Fruit fly (Drosophila melanogaster) whole organism, prepupa: ENCODE results near the gene CG14079.
A peak's percentile ranks its signal among the peaks of the same experiment; 100 is the strongest.

Experiments
- Blimp-1 ChIP-seq: fragments of 200-800 bp; sonication (Bioruptor generic); optimal IDR thresholded peaks from 3 replicates; lab custom pipeline; 2017; ENCODE audit warnings: missing biosample characterization, missing genetic modification characterization, mild to moderate bottlenecking, moderate library complexity, missing genetic modification reagents
- CG10669 ChIP-seq: fragments of 200-800 bp; sonication (Bioruptor generic); optimal IDR thresholded peaks from 3 replicates; lab custom pipeline; 2018; ENCODE audit warnings: missing biosample characterization, mild to moderate bottlenecking, missing genetic modification characterization, moderate library complexity
- CG11294 ChIP-seq: fragments of 200-800 bp; sonication (Bioruptor generic); IDR thresholded peaks from 2 replicates; pipeline ENCODE4 v1.3.6; 2022; ENCODE audit warnings: missing biosample characterization, missing genetic modification characterization
- CG11762 ChIP-seq: fragments of 200-800 bp; sonication (Bioruptor generic); optimal IDR thresholded peaks from 3 replicates; lab custom pipeline; 2016; ENCODE audit warnings: missing biosample characterization, missing genetic modification characterization; ENCODE audit not compliant: insufficient read depth
- CG11902 ChIP-seq: fragments of 200-800 bp; sonication (Bioruptor generic); optimal IDR thresholded peaks from 3 replicates; lab custom pipeline; 2016; ENCODE audit warnings: missing biosample characterization, missing genetic modification characterization
- CG1621 ChIP-seq: fragments of 200-800 bp; sonication (Bioruptor generic); optimal IDR thresholded peaks from 3 replicates; lab custom pipeline; 2018; ENCODE audit warnings: missing biosample characterization, mild to moderate bottlenecking, missing genetic modification characterization
- CG16779 ChIP-seq: fragments of 200-800 bp; sonication (Bioruptor generic); optimal IDR thresholded peaks from 3 replicates; lab custom pipeline; 2017; ENCODE audit warnings: missing biosample characterization, mild to moderate bottlenecking, missing genetic modification characterization
- CG3032 ChIP-seq: fragments of 200-800 bp; optimal IDR thresholded peaks from 2 replicates; lab custom pipeline; 2019; ENCODE audit warnings: missing biosample characterization, mild to moderate bottlenecking, missing genetic modification characterization, moderate library complexity
- CG31627 ChIP-seq: fragments of 200-800 bp; sonication (Bioruptor generic); optimal IDR thresholded peaks from 3 replicates; lab custom pipeline; 2016; ENCODE audit warnings: missing biosample characterization, missing genetic modification characterization
- CG32006 ChIP-seq: fragments of 200-800 bp; sonication (Bioruptor generic); optimal IDR thresholded peaks from 3 replicates; lab custom pipeline; 2017; ENCODE audit warnings: missing biosample characterization, mild to moderate bottlenecking, missing genetic modification characterization
- CG3919 ChIP-seq: fragments of 200-800 bp; sonication (Bioruptor generic); optimal IDR thresholded peaks from 3 replicates; lab custom pipeline; 2016; ENCODE audit warnings: missing biosample characterization, missing genetic modification characterization
- CG6276 ChIP-seq: fragments of 200-800 bp; sonication (Bioruptor generic); optimal IDR thresholded peaks from 2 replicates; lab custom pipeline; 2017; ENCODE audit warnings: missing biosample characterization, mild to moderate bottlenecking, missing genetic modification characterization
- CG6792 ChIP-seq: fragments of 200-800 bp; sonication (Bioruptor generic); optimal IDR thresholded peaks from 3 replicates; lab custom pipeline; 2016; ENCODE audit warnings: missing biosample characterization, missing genetic modification characterization
- CG6808 ChIP-seq: fragments of 200-800 bp; sonication (Bioruptor generic); optimal IDR thresholded peaks from 3 replicates; lab custom pipeline; 2017; ENCODE audit warnings: missing biosample characterization, missing genetic modification characterization, mild to moderate bottlenecking, moderate library complexity, missing genetic modification reagents
- CG7368 ChIP-seq: fragments of 200-800 bp; sonication (Bioruptor generic); optimal IDR thresholded peaks from 3 replicates; lab custom pipeline; 2016; ENCODE audit warnings: missing biosample characterization, missing genetic modification characterization
- CG8119 ChIP-seq: fragments of 200-800 bp; sonication (Bioruptor generic); IDR thresholded peaks from 3 replicates; pipeline ENCODE4 v1.3.6; 2022; ENCODE audit warnings: missing biosample characterization, missing genetic modification characterization
- CG8632 ChIP-seq: fragments of 200-800 bp; sonication (Bioruptor generic); optimal IDR thresholded peaks from 3 replicates; lab custom pipeline; 2016; ENCODE audit warnings: missing biosample characterization, missing genetic modification characterization
- CG9139 ChIP-seq: fragments of 200-800 bp; sonication (Bioruptor generic); optimal IDR thresholded peaks from 3 replicates; lab custom pipeline; 2017; ENCODE audit warnings: missing biosample characterization, mild to moderate bottlenecking, missing genetic modification characterization
- Eip75B ChIP-seq: fragments of 200-800 bp; sonication (Bioruptor generic); optimal IDR thresholded peaks from 3 replicates; lab custom pipeline; 2016; ENCODE audit warnings: missing biosample characterization, missing genetic modification characterization
- Eip93F ChIP-seq: fragments of 200-800 bp; sonication (Bioruptor generic); optimal IDR thresholded peaks from 2 replicates; lab custom pipeline; 2016; ENCODE audit warnings: missing biosample characterization, mild to moderate bottlenecking, missing genetic modification characterization
- Ets21C ChIP-seq: fragments of 200-800 bp; sonication (Bioruptor generic); optimal IDR thresholded peaks from 3 replicates; lab custom pipeline; 2016; ENCODE audit warnings: missing biosample characterization, missing genetic modification characterization
- Ets96B ChIP-seq: fragments of 200-800 bp; optimal IDR thresholded peaks from 2 replicates; lab custom pipeline; 2019; ENCODE audit warnings: missing biosample characterization, mild to moderate bottlenecking, missing genetic modification characterization, moderate library complexity
- Gug ChIP-seq: fragments of 200-800 bp; sonication (Bioruptor generic); IDR thresholded peaks from 2 replicates; pipeline ENCODE4 v1.3.6; 2022; ENCODE audit warnings: missing biosample characterization, missing genetic modification characterization
- Hr38 ChIP-seq: sonication (Bioruptor generic); optimal IDR thresholded peaks from 2 replicates; lab custom pipeline; 2016; ENCODE audit warnings: missing biosample characterization, missing genetic modification characterization
- Hr39 ChIP-seq: fragments of 200-800 bp; sonication (Bioruptor generic); optimal IDR thresholded peaks from 2 replicates; lab custom pipeline; 2016; ENCODE audit warnings: missing biosample characterization, missing genetic modification characterization
- Hr4 ChIP-seq: fragments of 200-800 bp; sonication (Bioruptor generic); optimal IDR thresholded peaks from 3 replicates; lab custom pipeline; 2016; ENCODE audit warnings: missing biosample characterization, missing genetic modification characterization
- Lpt ChIP-seq: fragments of 200-800 bp; sonication (Bioruptor generic); optimal IDR thresholded peaks from 3 replicates; lab custom pipeline; 2016; ENCODE audit warnings: missing biosample characterization, missing genetic modification characterization
- OdsH ChIP-seq: fragments of 200-800 bp; sonication (Bioruptor generic); optimal IDR thresholded peaks from 3 replicates; lab custom pipeline; 2016; ENCODE audit warnings: missing biosample characterization, missing genetic modification characterization
- Smox ChIP-seq: fragments of 200-800 bp; sonication (Bioruptor generic); optimal IDR thresholded peaks from 3 replicates; lab custom pipeline; 2016; ENCODE audit warnings: missing biosample characterization, missing genetic modification characterization
- Sox102F ChIP-seq: fragments of 200-800 bp; sonication (Bioruptor generic); optimal IDR thresholded peaks from 2 replicates; lab custom pipeline; 2016; ENCODE audit warnings: missing biosample characterization, mild to moderate bottlenecking, missing genetic modification characterization
- Sox14 ChIP-seq: fragments of 200-800 bp; sonication (Bioruptor generic); optimal IDR thresholded peaks from 3 replicates; lab custom pipeline; 2016; ENCODE audit warnings: missing biosample characterization, missing genetic modification characterization
- Sox15 ChIP-seq: fragments of 200-800 bp; sonication (Bioruptor generic); optimal IDR thresholded peaks from 3 replicates; lab custom pipeline; 2016; ENCODE audit warnings: missing biosample characterization, missing genetic modification characterization
- cyc ChIP-seq: fragments of 200-800 bp; sonication (Bioruptor generic); optimal IDR thresholded peaks from 3 replicates; lab custom pipeline; 2016; ENCODE audit warnings: missing biosample characterization, missing genetic modification characterization
- dac ChIP-seq: fragments of 200-800 bp; sonication (Bioruptor generic); optimal IDR thresholded peaks from 2 replicates; lab custom pipeline; 2017; ENCODE audit warnings: missing biosample characterization, mild to moderate bottlenecking, missing genetic modification characterization
- dsx ChIP-seq: fragments of 200-800 bp; optimal IDR thresholded peaks from 3 replicates; lab custom pipeline; 2019; ENCODE audit warnings: missing biosample characterization, mild to moderate bottlenecking, missing genetic modification characterization, moderate library complexity; ENCODE audit not compliant: poor library complexity, severe bottlenecking
- eg ChIP-seq: fragments of 200-800 bp; sonication (Bioruptor generic); IDR thresholded peaks from 3 replicates; pipeline ENCODE4 v1.3.6; 2022; ENCODE audit warnings: missing biosample characterization, missing genetic modification characterization
- esn ChIP-seq: fragments of 200-800 bp; sonication (Bioruptor generic); optimal IDR thresholded peaks from 2 replicates; lab custom pipeline; 2016; ENCODE audit warnings: missing biosample characterization, mild to moderate bottlenecking, missing genetic modification characterization, moderate library complexity
- fd59A ChIP-seq: fragments of 200-800 bp; sonication (Bioruptor generic); optimal IDR thresholded peaks from 2 replicates; lab custom pipeline; 2017; ENCODE audit warnings: missing biosample characterization, mild to moderate bottlenecking, missing genetic modification characterization, missing genetic modification reagents
- fd85E ChIP-seq: fragments of 200-800 bp; sonication (Bioruptor generic); optimal IDR thresholded peaks from 3 replicates; lab custom pipeline; 2016; ENCODE audit warnings: missing biosample characterization, missing genetic modification characterization
- fkh ChIP-seq: fragments of 200-800 bp; sonication (Bioruptor generic); optimal IDR thresholded peaks from 3 replicates; lab custom pipeline; 2017; ENCODE audit warnings: missing biosample characterization, mild to moderate bottlenecking, missing genetic modification characterization, moderate library complexity
- lz ChIP-seq: fragments of 200-800 bp; sonication (Bioruptor generic); optimal IDR thresholded peaks from 3 replicates; lab custom pipeline; 2016; ENCODE audit warnings: missing biosample characterization, missing genetic modification characterization
- net ChIP-seq: fragments of 200-800 bp; sonication (Bioruptor generic); optimal IDR thresholded peaks from 3 replicates; lab custom pipeline; 2016; ENCODE audit warnings: missing biosample characterization, missing genetic modification characterization
- pdm3 ChIP-seq: fragments of 200-800 bp; sonication (Bioruptor generic); optimal IDR thresholded peaks from 3 replicates; lab custom pipeline; 2016; ENCODE audit warnings: missing biosample characterization, missing genetic modification characterization
- salr ChIP-seq, 2 experiments: fragments of 200-800 bp; sonication (Bioruptor generic); optimal IDR thresholded peaks; 3 replicates each; lab custom pipeline; 2016 to 2018; ENCODE audit warnings: missing biosample characterization in 2 of 2, missing genetic modification characterization in 2 of 2, mild to moderate bottlenecking in 1 of 2
- spab ChIP-seq: fragments of 200-800 bp; sonication (Bioruptor generic); optimal IDR thresholded peaks from 2 replicates; lab custom pipeline; 2017; ENCODE audit warnings: missing biosample characterization, mild to moderate bottlenecking, missing genetic modification characterization, missing genetic modification reagents
- ss ChIP-seq, 2 experiments: fragments of 200-800 bp; sonication (Bioruptor generic); optimal IDR thresholded peaks; 2 replicates in 1 of 2; 3 replicates in 1 of 2; lab custom pipeline; 2017 to 2018; ENCODE audit warnings: mild to moderate bottlenecking in 2 of 2, missing biosample characterization in 2 of 2, missing genetic modification characterization in 2 of 2, moderate library complexity in 1 of 2
- svp ChIP-seq: fragments of 200-800 bp; sonication (Bioruptor generic); peaks from one replicate; lab custom pipeline; 2016; ENCODE audit warnings: missing biosample characterization, missing genetic modification characterization
- topi ChIP-seq: fragments of 200-800 bp; sonication (Bioruptor generic); optimal IDR thresholded peaks from 3 replicates; lab custom pipeline; 2016; ENCODE audit warnings: missing biosample characterization, missing genetic modification characterization

CG14079 gene

dm6 chr3L:19055064-19055463 lies 42.7 kb upstream of the CG14079 start (continued):
- TF ChIP-seq pdm3 (GFP tag; lab: Kevin White, UChicago) (peak; percentile 50), esn (GFP tag; lab: Kevin White, UChicago) (peak; percentile 50), Lpt (no peak), CG8119 (peak; percentile 59), ss (GFP tag; optimal IDR thresholded peaks at IDR 0.05; lab: Kevin White, UChicago) (peak; percentile 23 to 55), CG8632 (GFP tag; lab: Kevin White, UChicago) (peak; percentile 57), fd59A (peak; percentile 9), salr (GFP tag; optimal IDR thresholded peaks at IDR 0.05; lab: Kevin White, UChicago) (peak in 1 of 2 experiments; percentile 49), cyc (GFP tag; lab: Kevin White, UChicago) (no peak), spab (peak; percentile 29), CG11294 (GFP tag; lab: Robert Waterston, UW) (no peak), CG10669 (GFP tag; lab: Kevin White, UChicago) (peak; percentile 53), CG32006 (peak; percentile 61), eg (GFP tag; lab: Robert Waterston, UW) (no peak), net (GFP tag; lab: Kevin White, UChicago) (peak; percentile 51), CG31627 (GFP tag; lab: Kevin White, UChicago) (peak; percentile 12), Hr38 (no peak), CG1621 (peak; percentile 5), CG6792 (GFP tag; lab: Kevin White, UChicago) (peak; percentile 33), Eip93F (GFP tag; lab: Kevin White, UChicago) (no peak), lz (peak; percentile 21), Ets21C (GFP tag; lab: Kevin White, UChicago) (no peak), Blimp-1 (no peak), dac (GFP tag; lab: Kevin White, UChicago) (no peak)

dm6 chr3L:19056857-19057324 lies 40.9 kb upstream of the CG14079 start:
- TF ChIP-seq CG10669 (GFP tag; lab: Kevin White, UChicago) (peak; percentile 17), CG11762 (GFP tag; lab: Kevin White, UChicago) (no peak), CG6276 (no peak), Gug (GFP tag; lab: Robert Waterston, UW) (no peak), CG3919 (GFP tag; lab: Kevin White, UChicago) (peak; percentile 29), net (GFP tag; lab: Kevin White, UChicago) (no peak), Sox15 (GFP tag; lab: Kevin White, UChicago) (no peak), topi (GFP tag; lab: Kevin White, UChicago) (no peak), CG8119 (peak; percentile 62; the same call in 2 of the 3 replicates), ss (GFP tag; optimal IDR thresholded peaks at IDR 0.05; lab: Kevin White, UChicago) (peak in 1 of 2 experiments; percentile 28), Lpt (peak; percentile 4), spab (no peak), dac (GFP tag; lab: Kevin White, UChicago) (no peak), svp (peak; percentile 50), CG7368 (GFP tag; lab: Kevin White, UChicago) (peak; percentile 13), Hr39 (GFP tag; lab: Kevin White, UChicago) (no peak), Sox102F (GFP tag; lab: Kevin White, UChicago) (peak; percentile 24), Eip75B (GFP tag; lab: Kevin White, UChicago) (no peak), Sox14 (GFP tag; lab: Kevin White, UChicago) (no peak), CG9139 (GFP tag; lab: Kevin White, UChicago) (no peak), CG3032 (peak; percentile 41), Smox (no peak), fd59A (peak; percentile 3), Eip93F (GFP tag; lab: Kevin White, UChicago) (no peak), CG32006 (peak; percentile 61), Ets21C (GFP tag; lab: Kevin White, UChicago) (no peak), Ets96B (tag; lab: Kevin White, UChicago) (peak; percentile 58), Hr38 (no peak), pdm3 (GFP tag; lab: Kevin White, UChicago) (peak; percentile 12), fd85E (no peak), dsx (GFP tag; lab: Kevin White, UChicago) (peak; percentile 59), CG11902 (no peak), Hr4 (GFP tag; lab: Kevin White, UChicago) (peak; percentile 11), CG6808 (GFP tag; lab: Kevin White, UChicago) (peak; percentile 33), CG16779 (tag; lab: Kevin White, UChicago) (no peak), OdsH (GFP tag; lab: Kevin White, UChicago) (peak; percentile 50), fkh (GFP tag; lab: Kevin White, UChicago) (no peak)
